Worm (Caenorhabditis elegans) whole organism, L2 larva: Measurements from ENCODE around the gene F54F7.8.

Experiments used
- C34F6.9 ChIP-seq: fragments of 150-350 bp; optimal IDR thresholded peaks from 2 replicates; lab custom pipeline; 2014; ENCODE audit warnings: missing biosample characterization, missing genetic modification characterization
- R02D3.7 ChIP-seq: fragments of 150-350 bp; optimal IDR thresholded peaks from 2 replicates; lab custom pipeline; 2014; ENCODE audit warnings: missing biosample characterization, missing genetic modification characterization
- Y55F3AM.14 ChIP-seq: fragments of 200-800 bp; sonication (Bioruptor generic); optimal IDR thresholded peaks from 2 replicates; lab custom pipeline; 2018; ENCODE audit warnings: mild to moderate bottlenecking, missing genetic modification characterization, missing compliant biosample characterization
- alr-1 ChIP-seq: fragments of 150-350 bp; optimal IDR thresholded peaks from 2 replicates; lab custom pipeline; 2014; ENCODE audit warnings: missing biosample characterization, missing genetic modification characterization
- blmp-1 ChIP-seq: sonication (generic microtip); optimal IDR thresholded peaks from 2 replicates; lab custom pipeline; 2017; ENCODE audit warnings: missing genetic modification characterization, mild to moderate bottlenecking, missing compliant biosample characterization, antibody characterized with exemption, moderate library complexity; ENCODE audit not compliant: insufficient read depth
- ceh-16 ChIP-seq: fragments of 150-350 bp; optimal IDR thresholded peaks from 2 replicates; lab custom pipeline; 2014; ENCODE audit warnings: missing biosample characterization, missing genetic modification characterization
- crh-2 ChIP-seq: sonication (generic microtip); optimal IDR thresholded peaks from 2 replicates; lab custom pipeline; 2017; ENCODE audit warnings: missing biosample characterization, missing genetic modification characterization
- dmd-4 ChIP-seq: sonication (generic microtip); optimal IDR thresholded peaks from 2 replicates; lab custom pipeline; 2017; ENCODE audit warnings: missing biosample characterization, missing genetic modification characterization
- egl-27 ChIP-seq: sonication (generic microtip); optimal IDR thresholded peaks from 3 replicates; lab custom pipeline; 2017; ENCODE audit warnings: missing biosample characterization, missing genetic modification reagents, missing genetic modification characterization
- elt-1 ChIP-seq: fragments of 150-350 bp; optimal IDR thresholded peaks from 2 replicates; lab custom pipeline; 2014; ENCODE audit warnings: missing biosample characterization, missing genetic modification characterization
- elt-3 ChIP-seq: sonication (generic microtip); optimal IDR thresholded peaks from 2 replicates; lab custom pipeline; 2017; ENCODE audit warnings: missing biosample characterization, missing genetic modification characterization
- fos-1 ChIP-seq: fragments of 150-350 bp; optimal IDR thresholded peaks from 2 replicates; lab custom pipeline; 2014; ENCODE audit warnings: missing biosample characterization, missing genetic modification characterization
- gmeb-1 ChIP-seq: fragments of 150-350 bp; optimal IDR thresholded peaks from 2 replicates; lab custom pipeline; 2014; ENCODE audit warnings: missing biosample characterization, missing genetic modification characterization
- lin-13 ChIP-seq: fragments of 150-350 bp; optimal IDR thresholded peaks from 2 replicates; lab custom pipeline; 2014; ENCODE audit warnings: missing biosample characterization, missing genetic modification reagents, missing genetic modification characterization
- lin-39 ChIP-seq: fragments of 150-350 bp; optimal IDR thresholded peaks from 2 replicates; lab custom pipeline; 2014; ENCODE audit warnings: missing biosample characterization, missing genetic modification reagents, missing genetic modification characterization
- lsy-2 ChIP-seq, 2 experiments: fragments of 150-350 bp in 1 of 2; sonication (generic microtip) in 1 of 2; optimal IDR thresholded peaks; 2 replicates each; lab custom pipeline; 2014 to 2017; ENCODE audit warnings: missing biosample characterization in 2 of 2, missing genetic modification characterization in 2 of 2
- mab-5 ChIP-seq: fragments of 150-350 bp; optimal IDR thresholded peaks from 2 replicates; lab custom pipeline; 2014; ENCODE audit warnings: missing biosample characterization, missing genetic modification characterization
- mbf-1 ChIP-seq: sonication (generic microtip); optimal IDR thresholded peaks from 2 replicates; lab custom pipeline; 2017; ENCODE audit warnings: missing biosample characterization, missing genetic modification characterization
- mdl-1 ChIP-seq, 2 experiments: fragments of 150-350 bp in 1 of 2; sonication (generic microtip) in 1 of 2; optimal IDR thresholded peaks; 2 replicates each; lab custom pipeline; 2017; ENCODE audit warnings: missing biosample characterization in 2 of 2, missing genetic modification characterization in 2 of 2
- nhr-12 ChIP-seq: fragments of 150-350 bp; optimal IDR thresholded peaks from 2 replicates; lab custom pipeline; 2014; ENCODE audit warnings: missing biosample characterization, missing genetic modification characterization
- nhr-129 ChIP-seq: fragments of 150-350 bp; optimal IDR thresholded peaks from 2 replicates; lab custom pipeline; 2014; ENCODE audit warnings: missing biosample characterization, missing genetic modification characterization
- nhr-237 ChIP-seq: fragments of 150-350 bp; optimal IDR thresholded peaks from 2 replicates; lab custom pipeline; 2014; ENCODE audit warnings: missing biosample characterization, missing genetic modification characterization
- nhr-6 ChIP-seq: fragments of 150-350 bp; optimal IDR thresholded peaks from 2 replicates; lab custom pipeline; 2014; ENCODE audit warnings: missing biosample characterization, missing genetic modification characterization
- nhr-77 ChIP-seq: fragments of 150-350 bp; optimal IDR thresholded peaks from 2 replicates; lab custom pipeline; 2014; ENCODE audit warnings: missing biosample characterization, missing genetic modification characterization
- sem-4 ChIP-seq: fragments of 150-350 bp; optimal IDR thresholded peaks from 2 replicates; lab custom pipeline; 2014; ENCODE audit warnings: missing biosample characterization, missing genetic modification reagents, missing genetic modification characterization
- skn-1 ChIP-seq: sonication (generic microtip); optimal IDR thresholded peaks from 2 replicates; lab custom pipeline; 2017; ENCODE audit warnings: missing biosample characterization, missing genetic modification characterization
- sma-3 ChIP-seq: sonication (generic microtip); optimal IDR thresholded peaks from 2 replicates; lab custom pipeline; 2016; ENCODE audit warnings: missing genetic modification reagents, missing genetic modification characterization, missing compliant biosample characterization
- sma-9 ChIP-seq, 2 experiments: fragments of 150-350 bp in 1 of 2; sonication (generic microtip) in 1 of 2; optimal IDR thresholded peaks; 2 replicates each; lab custom pipeline; 2014 to 2016; ENCODE audit warnings: missing genetic modification characterization in 2 of 2, mild to moderate bottlenecking in 1 of 2, missing biosample characterization in 1 of 2, missing compliant biosample characterization in 1 of 2, missing genetic modification reagents in 1 of 2, moderate library complexity in 1 of 2
- snpc-4 ChIP-seq: fragments of 150-350 bp; optimal IDR thresholded peaks from 2 replicates; lab custom pipeline; 2014; ENCODE audit warnings: missing biosample characterization, missing genetic modification characterization
- unc-39 ChIP-seq: fragments of 150-350 bp; optimal IDR thresholded peaks from 2 replicates; lab custom pipeline; 2014; ENCODE audit warnings: missing biosample characterization, missing genetic modification characterization
- unc-55 ChIP-seq: fragments of 150-350 bp; sonication (generic microtip); optimal IDR thresholded peaks from 3 replicates; lab custom pipeline; 2014; ENCODE audit warnings: missing biosample characterization, missing genetic modification reagents, missing genetic modification characterization
- unc-62 ChIP-seq: fragments of 150-350 bp; optimal IDR thresholded peaks from 2 replicates; lab custom pipeline; 2014; ENCODE audit warnings: missing biosample characterization, missing genetic modification reagents, missing genetic modification characterization
- zag-1 ChIP-seq: fragments of 150-350 bp; optimal IDR thresholded peaks from 2 replicates; lab custom pipeline; 2014; ENCODE audit warnings: missing biosample characterization, missing genetic modification characterization
- ztf-11 ChIP-seq: sonication (generic microtip); optimal IDR thresholded peaks from 2 replicates; lab custom pipeline; 2017; ENCODE audit warnings: missing biosample characterization, missing genetic modification characterization
- ztf-4 ChIP-seq: fragments of 150-350 bp; optimal IDR thresholded peaks from 2 replicates; lab custom pipeline; 2014; ENCODE audit warnings: missing biosample characterization, missing genetic modification characterization

The F54F7.8 gene

DNA sequence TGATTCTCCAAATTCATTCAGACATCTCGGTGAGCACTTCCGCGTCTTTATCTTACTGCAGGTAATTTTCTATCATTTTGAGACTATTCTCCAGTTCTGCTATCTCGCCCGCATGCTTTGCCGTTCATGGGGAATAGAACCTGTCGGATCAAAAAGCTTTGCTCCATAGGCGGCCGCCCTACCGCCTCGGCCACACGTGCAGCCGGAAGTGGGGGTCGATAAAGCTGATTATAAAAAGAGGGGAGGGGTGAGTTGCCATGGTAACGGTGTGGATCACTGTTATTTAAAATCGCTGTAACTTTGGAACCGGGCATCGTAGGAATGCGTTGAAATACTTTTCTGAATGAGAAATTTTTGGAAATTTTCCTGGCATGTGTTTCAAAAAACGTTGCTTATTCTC is 15.6 kb upstream of the F54F7.8 start:
- TF ChIP-seq egl-27 (tag; lab: Kevin White, UChicago) (no peak), nhr-77 (tag; lab: Kevin White, UChicago) (no peak), nhr-237 (no peak), ztf-11 (no peak), unc-62 (GFP tag; lab: Kevin White, UChicago) (no peak), unc-39 (tag; lab: Kevin White, UChicago) (no peak), skn-1 (tag; lab: Kevin White, UChicago) (no peak), Y55F3AM.14 (GFP tag; lab: Kevin White, UChicago) (no peak), R02D3.7 (tag; lab: Kevin White, UChicago) (no peak), lin-39 (no peak), sma-9 (GFP tag; optimal IDR thresholded peaks at IDR 0.05; lab: Kevin White, UChicago) (no peak), sma-9 (tag; optimal IDR thresholded peaks at IDR 0.05; lab: Kevin White, UChicago) (no peak), nhr-129 (no peak), zag-1 (no peak), crh-2 (no peak), nhr-12 (tag; lab: Kevin White, UChicago) (no peak)

DNA sequence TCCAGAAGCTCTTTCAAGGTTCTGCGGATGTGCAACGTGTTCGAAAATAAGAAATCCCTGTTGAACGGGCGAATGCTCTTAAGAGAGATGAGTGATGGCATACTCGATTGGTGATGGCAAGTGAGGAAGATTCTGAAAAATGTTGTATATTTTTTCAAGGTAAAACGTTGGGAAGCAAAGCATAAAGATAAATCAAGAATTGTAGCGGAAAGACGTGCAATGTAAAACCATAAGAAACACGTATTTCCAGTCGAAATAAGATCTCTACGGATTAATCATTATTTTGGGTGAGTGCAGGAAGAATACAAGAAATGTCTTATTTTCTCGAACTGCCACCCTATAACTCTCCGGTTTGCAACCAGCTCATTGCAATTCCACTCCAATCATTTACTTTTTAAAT is 14.5 kb upstream of the F54F7.8 start, which contains the start of gene dot-1.2:
Gene dot-1.2, minus strand, starts transcription at position 101 of the 400 bp plus-strand sequence.
- no peak for TF ChIP-seq sem-4 (tag; lab: Kevin White, UChicago)
- TF ChIP-seq unc-39 (tag; lab: Kevin White, UChicago), result no peak
- no peak for TF ChIP-seq ceh-16 (tag; lab: Kevin White, UChicago)
- no peak for TF ChIP-seq sma-3
- no peak for TF ChIP-seq mab-5 (tag; lab: Kevin White, UChicago)
- no peak for TF ChIP-seq Y55F3AM.14 (GFP tag; lab: Kevin White, UChicago)
- TF ChIP-seq mdl-1 (tag; optimal IDR thresholded peaks at IDR 0.05; lab: Kevin White, UChicago), result no peak
- no peak for TF ChIP-seq ztf-4 (tag; lab: Kevin White, UChicago)
- TF ChIP-seq egl-27 (tag; lab: Kevin White, UChicago), result no peak
- TF ChIP-seq blmp-1 (tag; lab: Kevin White, UChicago), result no peak
- TF ChIP-seq mbf-1 (tag; lab: Kevin White, UChicago), result no peak
- TF ChIP-seq sma-9 (GFP tag; optimal IDR thresholded peaks at IDR 0.05; lab: Kevin White, UChicago), result no peak
- no peak for TF ChIP-seq sma-9 (tag; optimal IDR thresholded peaks at IDR 0.05; lab: Kevin White, UChicago)
- TF ChIP-seq elt-1 (tag; lab: Kevin White, UChicago), result no peak
- TF ChIP-seq C34F6.9, result no peak
- no peak for TF ChIP-seq nhr-237
- no peak for TF ChIP-seq fos-1 (tag; lab: Kevin White, UChicago)
- no peak for TF ChIP-seq lin-13 (GFP tag; lab: Kevin White, UChicago)
- TF ChIP-seq skn-1 (tag; lab: Kevin White, UChicago), result no peak
- no peak for TF ChIP-seq lsy-2 (tag; optimal IDR thresholded peaks at IDR 0.05; lab: Kevin White, UChicago)

DNA sequence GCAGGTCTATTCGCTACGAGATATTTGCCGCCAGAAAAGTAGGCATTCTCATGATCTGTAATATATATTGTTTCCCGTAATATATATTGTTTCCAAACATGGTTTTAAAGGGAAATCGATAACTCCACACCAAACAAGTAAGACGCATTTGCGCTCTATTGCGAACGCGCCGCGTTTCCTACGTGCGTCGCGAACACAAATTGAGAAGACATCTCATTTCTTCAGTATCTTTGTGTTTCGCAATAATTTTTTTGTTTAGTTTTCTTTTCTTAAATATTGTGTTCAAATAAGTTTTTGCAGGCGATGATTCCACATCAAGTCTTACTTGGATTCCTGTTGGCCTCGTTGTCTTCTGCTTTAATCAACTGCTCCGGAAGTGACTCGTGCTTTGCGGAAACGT is 10.3 kb upstream of the F54F7.8 start, which contains the start of gene F54F7.6:
Gene F54F7.6, plus strand, starts transcription at position 301 of the 400 bp plus-strand sequence.
- no peak for TF ChIP-seq nhr-77 (tag; lab: Kevin White, UChicago)
- no peak for TF ChIP-seq elt-1 (tag; lab: Kevin White, UChicago)
- TF ChIP-seq ztf-4 (tag; lab: Kevin White, UChicago), result no peak
- TF ChIP-seq fos-1 (tag; lab: Kevin White, UChicago), result no peak
- no peak for TF ChIP-seq zag-1

DNA sequence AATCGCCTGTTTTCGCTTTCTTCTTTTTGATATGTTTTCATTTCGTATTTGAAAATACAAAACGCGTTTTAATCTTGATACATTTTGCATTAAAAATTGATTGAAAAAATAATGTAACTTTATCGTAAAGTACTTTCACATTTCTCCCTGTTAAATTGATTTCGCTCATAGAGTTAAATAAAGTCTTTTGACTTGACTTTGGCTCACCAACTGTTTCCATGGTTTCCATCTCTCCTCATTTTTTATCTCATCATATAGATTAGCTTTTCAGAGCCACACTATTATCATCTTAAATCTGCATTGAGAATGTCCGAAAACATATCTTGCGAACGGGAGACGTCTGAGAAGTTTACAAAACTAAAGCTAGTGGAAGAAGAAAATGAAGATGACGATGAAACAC is 8.5 kb upstream of the F54F7.8 start, which contains the start of gene F54F7.10:
Gene F54F7.10, plus strand, starts transcription at position 301 of the 400 bp plus-strand sequence.
- TF ChIP-seq dmd-4 (tag; lab: Kevin White, UChicago) (no peak), nhr-237 (no peak), gmeb-1 (tag; lab: Kevin White, UChicago) (no peak), snpc-4 (tag; lab: Kevin White, UChicago) (no peak), blmp-1 (tag; lab: Kevin White, UChicago) (no peak), alr-1 (no peak), nhr-129 (no peak), unc-55 (no peak), mbf-1 (tag; lab: Kevin White, UChicago) (no peak), nhr-77 (tag; lab: Kevin White, UChicago) (no peak), elt-3 (tag; lab: Kevin White, UChicago) (no peak), ceh-16 (tag; lab: Kevin White, UChicago) (no peak), nhr-6 (tag; lab: Kevin White, UChicago) (no peak)
- TF ChIP-seq, all 48 proteins: peak for 0
